Fruit fly (Drosophila melanogaster) whole organism, embryonic: ENCODE measurements around the gene CG43121.

Experiments
- Abd-B ChIP-seq: fragments of 200-800 bp; sonication (Bioruptor generic); optimal IDR thresholded peaks from 2 replicates; lab custom pipeline; 2018; ENCODE audit warnings: missing biosample characterization, mild to moderate bottlenecking, missing genetic modification characterization, moderate library complexity
- Awh ChIP-seq: fragments of 200-800 bp; sonication (Bioruptor generic); IDR thresholded peaks from 2 replicates; pipeline ENCODE4, ENCODE4 v1.3.6; 2022; ENCODE audit warnings: missing biosample characterization, missing genetic modification characterization
- CG10267 ChIP-seq: fragments of 200-800 bp; sonication (Bioruptor generic); optimal IDR thresholded peaks from 2 replicates; lab custom pipeline; 2018; ENCODE audit warnings: missing biosample characterization, mild to moderate bottlenecking, missing genetic modification characterization, moderate library complexity
- CG10543 ChIP-seq: fragments of 200-800 bp; sonication (Bioruptor generic); optimal IDR thresholded peaks from 3 replicates; lab custom pipeline; 2017; ENCODE audit warnings: missing biosample characterization, mild to moderate bottlenecking, missing genetic modification characterization, moderate library complexity
- CG11695 ChIP-seq: fragments of 200-800 bp; sonication (Bioruptor generic); IDR thresholded peaks from 3 replicates; pipeline ENCODE4 v1.3.6; 2022; ENCODE audit warnings: missing biosample characterization, missing genetic modification characterization
- CG12769 ChIP-seq: fragments of 200-800 bp; sonication (Bioruptor generic); optimal IDR thresholded peaks from 2 replicates; lab custom pipeline; 2019; ENCODE audit warnings: missing biosample characterization, mild to moderate bottlenecking, missing genetic modification characterization, moderate library complexity
- CG15479 ChIP-seq: fragments of 200-800 bp; sonication (Bioruptor generic); optimal IDR thresholded peaks from 3 replicates; lab custom pipeline; 2019; ENCODE audit warnings: missing biosample characterization, mild to moderate bottlenecking, missing genetic modification characterization, moderate library complexity
- CG1603 ChIP-seq: fragments of 200-800 bp; sonication (Bioruptor generic); optimal IDR thresholded peaks from 2 replicates; lab custom pipeline; 2019; ENCODE audit warnings: missing biosample characterization, mild to moderate bottlenecking, missing genetic modification characterization, moderate library complexity
- CG16813 ChIP-seq: fragments of 200-800 bp; sonication (Bioruptor generic); IDR thresholded peaks from 3 replicates; pipeline ENCODE4 v1.3.6; 2022; ENCODE audit warnings: missing biosample characterization, missing genetic modification characterization; ENCODE audit not compliant: partially characterized antibody
- CG17802 ChIP-seq: fragments of 200-800 bp; sonication (Bioruptor generic); optimal IDR thresholded peaks from 2 replicates; lab custom pipeline; 2018; ENCODE audit warnings: missing biosample characterization, mild to moderate bottlenecking, missing genetic modification characterization, moderate library complexity
- CG1832 ChIP-seq: fragments of 200-800 bp; sonication (Bioruptor generic); optimal IDR thresholded peaks from 2 replicates; lab custom pipeline; 2017; ENCODE audit warnings: missing biosample characterization, mild to moderate bottlenecking, missing genetic modification characterization, inconsistent platforms
- CG2202 ChIP-seq: fragments of 200-800 bp; sonication (Bioruptor generic); optimal IDR thresholded peaks from 2 replicates; lab custom pipeline; 2018; ENCODE audit warnings: missing biosample characterization, mild to moderate bottlenecking, missing genetic modification characterization
- CG31224 ChIP-seq: fragments of 200-800 bp; sonication (Bioruptor generic); IDR thresholded peaks from 2 replicates; pipeline ENCODE4 v1.3.6; 2022; ENCODE audit warnings: missing biosample characterization, missing genetic modification characterization
- CG33213 ChIP-seq: fragments of 200-800 bp; sonication (Bioruptor generic); optimal IDR thresholded peaks from 3 replicates; lab custom pipeline; 2016; ENCODE audit warnings: missing biosample characterization, missing genetic modification characterization
- CG4360 ChIP-seq: fragments of 200-800 bp; sonication (Bioruptor generic); IDR thresholded peaks from 2 replicates; pipeline ENCODE4 v1.3.6; 2022; ENCODE audit warnings: missing biosample characterization, missing genetic modification characterization
- CG4424 ChIP-seq: fragments of 200-800 bp; sonication (Bioruptor generic); optimal IDR thresholded peaks from 3 replicates; lab custom pipeline; 2016; ENCODE audit warnings: missing biosample characterization, missing genetic modification characterization
- CG4730 ChIP-seq: fragments of 200-800 bp; sonication (Bioruptor generic); IDR thresholded peaks from 2 replicates; pipeline ENCODE4 v1.3.6; 2022; ENCODE audit warnings: missing biosample characterization, missing genetic modification characterization
- CG5245 ChIP-seq: fragments of 200-800 bp; sonication (Bioruptor generic); optimal IDR thresholded peaks from 3 replicates; lab custom pipeline; 2016; ENCODE audit warnings: missing biosample characterization, missing genetic modification characterization
- CG7928 ChIP-seq: fragments of 200-800 bp; sonication (Bioruptor generic); optimal IDR thresholded peaks from 2 replicates; lab custom pipeline; 2017; ENCODE audit warnings: missing biosample characterization, mild to moderate bottlenecking, missing genetic modification characterization
- CG9727 ChIP-seq: fragments of 200-800 bp; sonication (Bioruptor generic); optimal IDR thresholded peaks from 3 replicates; lab custom pipeline; 2017; ENCODE audit warnings: missing biosample characterization, mild to moderate bottlenecking, missing genetic modification characterization
- Ets65A ChIP-seq: fragments of 200-800 bp; sonication (Bioruptor generic); peaks from one replicate; lab custom pipeline; 2016; ENCODE audit warnings: missing biosample characterization, missing genetic modification characterization
- Fer2 ChIP-seq: fragments of 200-800 bp; sonication (Bioruptor generic); optimal IDR thresholded peaks from 2 replicates; lab custom pipeline; 2018; ENCODE audit warnings: missing biosample characterization, mild to moderate bottlenecking, missing genetic modification characterization, moderate library complexity
- HLH3B ChIP-seq: fragments of 200-800 bp; sonication (Bioruptor generic); IDR thresholded peaks from 2 replicates; pipeline ENCODE4 v1.3.6; 2022; ENCODE audit warnings: missing biosample characterization, missing genetic modification characterization
- Hmr ChIP-seq: fragments of 200-800 bp; sonication (Bioruptor generic); optimal IDR thresholded peaks from 3 replicates; lab custom pipeline; 2017; ENCODE audit warnings: mild to moderate bottlenecking, missing biosample characterization, missing genetic modification reagents, missing genetic modification characterization
- Stat92E ChIP-seq, 3 experiments: fragments of >200 bp in 2 of 3; fragments of 200-800 bp in 1 of 3; sonication (Bioruptor generic) in 1 of 3; optimal IDR thresholded peaks; 2 replicates each; lab custom pipeline; 2017 to 2019; ENCODE audit warnings: missing biosample characterization in 3 of 3, missing genetic modification characterization in 3 of 3, mild to moderate bottlenecking in 1 of 3, moderate library complexity in 1 of 3
- Tbp ChIP-seq: fragments of >200 bp; optimal IDR thresholded peaks from 2 replicates; lab custom pipeline; 2018; ENCODE audit warnings: missing biosample characterization, missing genetic modification characterization
- Vsx1 ChIP-seq: fragments of 200-800 bp; sonication (Bioruptor generic); optimal IDR thresholded peaks from 2 replicates; lab custom pipeline; 2017; ENCODE audit warnings: missing biosample characterization, mild to moderate bottlenecking, missing genetic modification characterization, missing genetic modification reagents
- bigmax ChIP-seq: fragments of 200-800 bp; sonication (Bioruptor generic); optimal IDR thresholded peaks from 2 replicates; lab custom pipeline; 2018; ENCODE audit warnings: missing biosample characterization, mild to moderate bottlenecking, missing genetic modification characterization
- da ChIP-seq: fragments of 200-800 bp; sonication (Bioruptor generic); optimal IDR thresholded peaks from 2 replicates; lab custom pipeline; 2016; ENCODE audit warnings: missing biosample characterization, missing genetic modification characterization
- disco-r ChIP-seq: fragments of 200-800 bp; sonication (Bioruptor generic); optimal IDR thresholded peaks from 2 replicates; lab custom pipeline; 2016; ENCODE audit warnings: missing biosample characterization, missing genetic modification characterization
- dysf ChIP-seq: fragments of 200-800 bp; sonication (Bioruptor generic); IDR thresholded peaks from 3 replicates; pipeline ENCODE4 v1.3.6; 2022; ENCODE audit warnings: missing biosample characterization, missing genetic modification characterization
- gce ChIP-seq: fragments of 200-800 bp; sonication (Bioruptor generic); IDR thresholded peaks from 3 replicates; pipeline ENCODE4 v1.3.6; 2022; ENCODE audit warnings: missing biosample characterization, missing genetic modification characterization
- gfzf ChIP-seq: fragments of 200-800 bp; sonication (Bioruptor generic); optimal IDR thresholded peaks from 2 replicates; lab custom pipeline; 2016; ENCODE audit warnings: missing biosample characterization, mild to moderate bottlenecking, missing genetic modification characterization, moderate library complexity
- gsb ChIP-seq: fragments of 200-800 bp; sonication (Bioruptor generic); IDR thresholded peaks from 2 replicates; pipeline ENCODE4 v1.3.6; 2022; ENCODE audit warnings: missing biosample characterization, missing genetic modification characterization
- gt ChIP-seq: fragments of 200-800 bp; sonication (Bioruptor generic); IDR thresholded peaks from 2 replicates; pipeline ENCODE4 v1.3.6; 2022; ENCODE audit warnings: missing biosample characterization, missing genetic modification characterization
- h ChIP-seq: fragments of >200 bp; optimal IDR thresholded peaks from 2 replicates; lab custom pipeline; 2017
- insv ChIP-seq, 2 experiments: fragments of 200-800 bp; sonication (Bioruptor generic); optimal IDR thresholded peaks; 3 replicates each; lab custom pipeline; 2016 to 2018; ENCODE audit warnings: missing biosample characterization in 2 of 2, missing genetic modification characterization in 2 of 2
- ken ChIP-seq: fragments of 200-800 bp; sonication (Bioruptor generic); IDR thresholded peaks from 3 replicates; pipeline ENCODE4 v1.3.6; 2022; ENCODE audit warnings: missing biosample characterization, missing genetic modification characterization
- kni ChIP-seq: fragments of 200-800 bp; sonication (Bioruptor generic); optimal IDR thresholded peaks from 3 replicates; lab custom pipeline; 2017; ENCODE audit warnings: mild to moderate bottlenecking, missing biosample characterization, missing genetic modification reagents, missing genetic modification characterization
- onecut ChIP-seq: fragments of 200-800 bp; sonication (Bioruptor generic); IDR thresholded peaks from 2 replicates; pipeline ENCODE4 v1.3.6; 2022; ENCODE audit warnings: missing biosample characterization, missing genetic modification characterization
- pfk ChIP-seq: fragments of 200-800 bp; sonication (Bioruptor generic); optimal IDR thresholded peaks from 2 replicates; lab custom pipeline; 2018; ENCODE audit warnings: missing biosample characterization, mild to moderate bottlenecking, missing genetic modification characterization, moderate library complexity
- pros ChIP-seq: fragments of 200-800 bp; sonication (Bioruptor generic); optimal IDR thresholded peaks from 3 replicates; lab custom pipeline; 2019; ENCODE audit warnings: missing biosample characterization, mild to moderate bottlenecking, missing genetic modification characterization, moderate library complexity
- repo ChIP-seq: fragments of 200-800 bp; sonication (Bioruptor generic); optimal IDR thresholded peaks from 2 replicates; lab custom pipeline; 2016; ENCODE audit warnings: missing biosample characterization, missing genetic modification characterization
- salm ChIP-seq: fragments of 200-800 bp; sonication (Bioruptor generic); optimal IDR thresholded peaks from 2 replicates; lab custom pipeline; 2018; ENCODE audit warnings: missing biosample characterization, mild to moderate bottlenecking, missing genetic modification characterization
- sug ChIP-seq: fragments of 200-800 bp; optimal IDR thresholded peaks from 2 replicates; lab custom pipeline; 2019; ENCODE audit warnings: missing biosample characterization, mild to moderate bottlenecking, missing genetic modification characterization, moderate library complexity
- tll ChIP-seq, 2 experiments: fragments of 200-800 bp in 1 of 2; fragments of >200 bp in 1 of 2; sonication (Bioruptor generic) in 1 of 2; optimal IDR thresholded peaks; 2 replicates each; lab custom pipeline; 2017 to 2019; ENCODE audit warnings: missing biosample characterization in 2 of 2, missing genetic modification characterization in 2 of 2, mild to moderate bottlenecking in 1 of 2, moderate library complexity in 1 of 2
- trh ChIP-seq: fragments of 200-800 bp; sonication (Bioruptor generic); optimal IDR thresholded peaks from 2 replicates; lab custom pipeline; 2016; ENCODE audit warnings: missing biosample characterization, missing genetic modification characterization
- zfh1 ChIP-seq: fragments of 200-800 bp; sonication (Bioruptor generic); IDR thresholded peaks from 3 replicates; pipeline ENCODE4 v1.3.6; 2022; ENCODE audit warnings: missing biosample characterization, missing genetic modification characterization

CG43121 gene

DNA sequence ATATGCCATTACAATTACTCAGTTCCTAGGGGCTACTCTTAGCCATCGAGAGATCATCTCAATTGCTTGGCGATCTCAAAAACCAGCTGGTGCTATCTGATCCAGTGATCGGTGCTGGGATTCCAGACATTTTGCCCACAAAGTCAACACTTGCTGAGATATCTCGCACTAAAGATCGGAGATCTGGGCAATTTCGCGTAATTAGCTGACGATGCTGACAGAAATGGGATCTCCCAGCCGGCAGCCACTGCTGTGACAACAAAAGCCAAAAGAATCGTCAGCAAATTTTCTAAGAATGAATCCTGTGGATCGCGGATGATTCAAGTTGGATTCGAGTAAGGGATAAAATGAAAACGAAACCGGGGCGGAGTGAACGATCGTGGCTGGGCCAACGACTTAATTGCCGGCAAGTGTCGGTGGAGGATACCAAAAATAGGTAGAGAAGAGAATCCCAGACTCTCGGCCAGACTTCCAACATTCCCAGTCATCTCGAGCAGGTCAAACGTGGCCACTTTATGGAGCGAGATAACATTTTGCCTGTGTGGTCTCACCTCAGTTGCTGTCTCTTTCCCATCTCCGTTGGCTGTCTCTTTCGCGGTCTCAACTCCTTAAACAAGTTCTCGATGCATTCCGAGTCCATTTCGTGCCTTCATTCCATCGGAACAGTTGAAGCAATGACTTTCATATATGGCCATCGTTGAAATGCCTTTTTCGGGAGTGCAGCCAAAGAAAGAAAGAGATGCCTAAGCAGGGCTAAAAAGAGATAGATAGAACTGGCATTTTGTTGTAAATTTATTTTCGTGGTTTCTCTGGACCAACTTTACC lies 34.3 kb downstream of the CG43121 start:
- no peak for TF ChIP-seq CG31224 (GFP tag; lab: Robert Waterston, UW)
- no peak for TF ChIP-seq Tbp (GFP tag; lab: Kevin White, UChicago)
- peak; percentile 3 for TF ChIP-seq pros (GFP tag; lab: Kevin White, UChicago)
- no peak for TF ChIP-seq CG5245
- no peak for TF ChIP-seq HLH3B (GFP tag; lab: Robert Waterston, UW)
- no peak for TF ChIP-seq Abd-B (GFP tag; lab: Kevin White, UChicago)
- TF ChIP-seq CG10543: no peak
- TF ChIP-seq gsb: no peak
- TF ChIP-seq CG4730 (GFP tag; lab: Robert Waterston, UW): no peak
- TF ChIP-seq h (lab: Kevin White, UChicago): no peak
- TF ChIP-seq sug: no peak
- no peak for TF ChIP-seq CG12769 (tag; lab: Kevin White, UChicago)
- no peak for TF ChIP-seq Vsx1 (GFP tag; lab: Kevin White, UChicago)
- peak; percentile 21; the same call in 1 of the 3 replicates for TF ChIP-seq zfh1 (GFP tag; lab: Robert Waterston, UW)
- no peak for TF ChIP-seq CG9727
- 0 out of 3 replicates have a peak, but pooled peaks have one; percentile 6 for TF ChIP-seq gce (GFP tag; lab: Robert Waterston, UW)
- TF ChIP-seq CG1832 (GFP tag; lab: Kevin White, UChicago): peak; percentile 42
- TF ChIP-seq pfk (GFP tag; lab: Kevin White, UChicago): peak; percentile 77
- no peak for TF ChIP-seq CG7928
- TF ChIP-seq insv (GFP tag; optimal IDR thresholded peaks at IDR 0.05; lab: Kevin White, UChicago): peak in 1 of 2 experiments; percentile 22
- TF ChIP-seq Awh (GFP tag; lab: Robert Waterston, UW): no peak
- TF ChIP-seq onecut: no peak
- no peak for TF ChIP-seq Fer2 (tag; lab: Kevin White, UChicago)
- TF ChIP-seq gt: no peak
- TF ChIP-seq bigmax: no peak
- TF ChIP-seq kni (GFP tag; lab: Kevin White, UChicago): peak; percentile 75
- TF ChIP-seq tll (GFP tag; optimal IDR thresholded peaks at IDR 0.05; lab: Kevin White, UChicago): peak in 1 of 2 experiments; percentile 88
- no peak for TF ChIP-seq CG16813
- peak; percentile 13 for TF ChIP-seq CG15479 (GFP tag; lab: Kevin White, UChicago)
- no peak for TF ChIP-seq dysf (GFP tag; lab: Robert Waterston, UW)
- TF ChIP-seq CG2202 (tag; lab: Kevin White, UChicago): no peak
- TF ChIP-seq trh (GFP tag; lab: Kevin White, UChicago): no peak
- no peak for TF ChIP-seq repo (GFP tag; lab: Kevin White, UChicago)
- TF ChIP-seq Ets65A: no peak
- TF ChIP-seq Hmr (GFP tag; lab: Kevin White, UChicago): no peak
- no peak for TF ChIP-seq CG10267 (tag; lab: Kevin White, UChicago)
- TF ChIP-seq da (GFP tag; lab: Kevin White, UChicago): no peak
- no peak for TF ChIP-seq CG11695 (GFP tag; lab: Robert Waterston, UW)
- TF ChIP-seq Stat92E (GFP tag; optimal IDR thresholded peaks at IDR 0.05; lab: Kevin White, UChicago): peak in 1 of 3 experiments; percentile 4
- no peak for TF ChIP-seq ken
- TF ChIP-seq CG33213 (GFP tag; lab: Kevin White, UChicago): no peak
- no peak for TF ChIP-seq salm (tag; lab: Kevin White, UChicago)
- TF ChIP-seq gfzf (GFP tag; lab: Kevin White, UChicago): no peak
- no peak for TF ChIP-seq disco-r (GFP tag; lab: Kevin White, UChicago)
- no peak for TF ChIP-seq CG1603 (tag; lab: Kevin White, UChicago)
- no peak for TF ChIP-seq CG17802
- no peak for TF ChIP-seq CG4424 (GFP tag; lab: Kevin White, UChicago)
- peak; percentile 71 for TF ChIP-seq CG4360 (GFP tag; lab: Robert Waterston, UW)
- TF ChIP-seq, all 482 proteins: peak for 11
